Fruit fly (Drosophila melanogaster): ENCODE measurements around the gene heix.
A peak's percentile ranks its signal among the peaks of the same experiment; 100 is the strongest.

The heix gene

DNA sequence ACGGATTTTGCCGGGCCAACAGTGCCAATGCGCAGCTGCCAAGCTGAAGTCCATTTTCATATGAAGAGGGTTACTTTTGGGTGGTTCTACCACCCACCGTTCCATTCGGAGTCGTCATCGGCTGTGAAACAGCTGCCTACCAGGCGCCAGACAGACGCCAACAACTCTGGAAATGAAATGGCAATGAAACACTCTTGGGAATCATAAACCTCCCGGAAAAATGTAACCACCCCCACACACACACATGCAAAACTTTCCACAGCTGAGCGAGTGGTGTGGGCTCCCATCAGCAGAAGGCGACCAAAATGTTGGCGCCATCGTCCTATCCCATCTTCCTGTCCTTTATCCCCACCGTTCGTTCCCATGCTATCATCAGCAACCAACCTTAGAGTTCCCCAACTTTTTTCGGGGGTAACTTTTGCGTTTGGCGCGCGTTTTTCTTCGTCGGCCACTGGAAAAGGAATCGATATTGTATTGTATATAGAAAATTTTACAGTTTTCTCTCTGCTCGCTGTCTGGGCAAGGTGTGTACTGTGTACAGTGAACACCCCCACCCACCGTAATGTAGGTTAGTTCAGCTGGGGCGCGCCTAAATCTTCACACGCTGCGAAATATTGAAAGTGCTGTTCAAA is 24.4 kb downstream of the heix start:
- TF ChIP-seq Crg-1 (GFP tag; optimal IDR thresholded peaks at IDR 0.05): no peak
- TF ChIP-seq CG11617 (GFP tag; optimal IDR thresholded peaks at IDR 0.05): no peak
- TF ChIP-seq pad (GFP tag; optimal IDR thresholded peaks at IDR 0.05): no peak
- TF ChIP-seq CG7101 (tag; optimal IDR thresholded peaks at IDR 0.05): no peak
- TF ChIP-seq cic (GFP tag; optimal IDR thresholded peaks at IDR 0.05): no peak
- TF ChIP-seq Hr96 (GFP tag; optimal IDR thresholded peaks at IDR 0.05): no peak

DNA sequence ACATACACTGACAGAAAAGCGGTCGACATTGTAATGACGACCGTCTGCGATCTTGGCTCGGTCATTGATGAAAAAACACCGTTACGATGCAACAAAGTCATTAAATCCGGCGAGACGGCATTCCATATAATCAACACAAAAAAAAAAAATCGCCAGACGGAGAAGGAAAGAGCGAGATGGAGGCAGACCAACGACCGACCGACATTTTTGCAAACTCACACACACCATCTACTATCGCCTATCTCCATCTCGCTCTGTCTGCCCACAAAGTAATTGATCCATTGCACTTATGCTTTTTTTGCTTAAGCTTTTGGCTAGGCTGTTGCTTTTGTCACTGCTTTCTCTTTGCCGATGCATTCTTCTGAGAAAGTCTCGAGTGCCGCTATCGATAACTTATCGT is 25.6 kb downstream of the heix start:
- TF ChIP-seq cic (GFP tag; optimal IDR thresholded peaks at IDR 0.05) (peak; percentile 5), pad (GFP tag; optimal IDR thresholded peaks at IDR 0.05) (peak; percentile 14), tj (GFP tag; optimal IDR thresholded peaks at IDR 0.05) (peak; percentile 70), toe (GFP tag; optimal IDR thresholded peaks at IDR 0.05) (no peak), ovo (GFP tag; optimal IDR thresholded peaks at IDR 0.05) (peak; percentile 24), Hr96 (GFP tag; optimal IDR thresholded peaks at IDR 0.05) (no peak)

DNA sequence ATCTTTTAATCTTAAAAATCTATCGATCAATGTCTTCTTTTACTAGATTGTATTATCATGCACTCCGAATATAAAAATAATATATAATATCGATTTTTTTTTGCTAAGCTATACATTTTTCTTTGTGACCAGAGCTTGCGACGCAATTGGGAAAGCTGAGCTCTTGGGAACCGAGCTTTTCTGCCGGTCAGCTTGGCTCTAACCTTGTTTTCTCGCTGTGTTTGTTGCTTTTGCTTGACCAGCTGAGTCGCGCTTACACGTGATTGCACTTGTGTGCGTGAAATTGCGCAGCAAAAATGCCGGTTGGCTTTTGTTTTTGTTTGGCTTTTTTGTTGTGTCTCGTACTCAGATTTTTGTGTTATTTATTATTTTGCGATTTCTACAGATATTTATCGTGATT is 26.2 kb downstream of the heix start:
- TF ChIP-seq ovo (GFP tag; optimal IDR thresholded peaks at IDR 0.05) (no peak), tj (GFP tag; optimal IDR thresholded peaks at IDR 0.05) (peak; percentile 92), CG7045 (GFP tag; optimal IDR thresholded peaks at IDR 0.05) (no peak), cic (GFP tag; optimal IDR thresholded peaks at IDR 0.05) (peak; percentile 31), Clk (GFP tag; optimal IDR thresholded peaks at IDR 0.05) (no peak), CG14711 (tag; optimal IDR thresholded peaks at IDR 0.05) (no peak), Mnt (GFP tag; optimal IDR thresholded peaks at IDR 0.05) (peak; percentile 6), CG11617 (GFP tag; optimal IDR thresholded peaks at IDR 0.05) (no peak), CG1620 (GFP tag; optimal IDR thresholded peaks at IDR 0.05) (no peak), pad (GFP tag; optimal IDR thresholded peaks at IDR 0.05) (no peak), kay (GFP tag; ENCODE audit: borderline replicate concordance) (peak; percentile 53), CG33017 (tag; optimal IDR thresholded peaks at IDR 0.05) (peak; percentile 1), CG5204 (GFP tag; optimal IDR thresholded peaks at IDR 0.05) (no peak), cnc (optimal IDR thresholded peaks at IDR 0.05) (no peak), CG12768 (GFP tag; optimal IDR thresholded peaks at IDR 0.05) (no peak)

DNA sequence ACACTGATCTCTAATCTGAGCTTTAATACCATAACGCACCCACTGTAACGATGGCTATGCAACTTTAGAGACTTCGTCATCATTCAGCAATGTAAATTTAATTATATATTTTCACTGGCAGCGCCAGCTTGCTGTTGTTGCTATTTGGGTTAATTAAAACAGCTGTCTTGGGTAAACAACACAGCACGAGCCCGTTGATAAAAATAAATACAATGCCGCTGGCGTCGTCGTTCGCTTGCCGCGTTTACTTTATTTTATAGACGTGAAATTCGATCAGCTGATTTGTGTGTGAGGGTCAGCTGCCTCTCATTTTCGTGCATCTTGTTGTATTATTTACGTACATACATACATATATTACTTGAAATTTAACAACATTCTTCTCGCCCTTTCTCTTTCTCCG is 26.9 kb downstream of the heix start:
- TF ChIP-seq CG14711 (tag; optimal IDR thresholded peaks at IDR 0.05): peak; percentile 28
- TF ChIP-seq CG5204 (GFP tag; optimal IDR thresholded peaks at IDR 0.05): no peak
- TF ChIP-seq Hr96 (GFP tag; optimal IDR thresholded peaks at IDR 0.05): no peak
- TF ChIP-seq CG33017 (tag; optimal IDR thresholded peaks at IDR 0.05): no peak
- no peak for TF ChIP-seq Clk (GFP tag; optimal IDR thresholded peaks at IDR 0.05)
- peak; percentile 60 for TF ChIP-seq CG7101 (tag; optimal IDR thresholded peaks at IDR 0.05)
- TF ChIP-seq bab1 (GFP tag; optimal IDR thresholded peaks at IDR 0.05): no peak
- TF ChIP-seq Mnt (GFP tag; optimal IDR thresholded peaks at IDR 0.05): peak; percentile 33
- TF ChIP-seq CG11617 (GFP tag; optimal IDR thresholded peaks at IDR 0.05): no peak
- TF ChIP-seq cnc (optimal IDR thresholded peaks at IDR 0.05): no peak
- TF ChIP-seq kay (GFP tag; ENCODE audit: borderline replicate concordance): peak; percentile 86
- peak; percentile 31 for TF ChIP-seq toe (GFP tag; optimal IDR thresholded peaks at IDR 0.05)
- TF ChIP-seq CG12768 (GFP tag; optimal IDR thresholded peaks at IDR 0.05): peak; percentile 17
- TF ChIP-seq ovo (GFP tag; optimal IDR thresholded peaks at IDR 0.05): peak; percentile 56
- peak; percentile 82 for TF ChIP-seq cic (GFP tag; optimal IDR thresholded peaks at IDR 0.05)
- TF ChIP-seq pad (GFP tag; optimal IDR thresholded peaks at IDR 0.05): peak; percentile 8
- TF ChIP-seq tj (GFP tag; optimal IDR thresholded peaks at IDR 0.05): no peak
- TF ChIP-seq Crg-1 (GFP tag; optimal IDR thresholded peaks at IDR 0.05): no peak
- peak; percentile 11 for TF ChIP-seq CG1620 (GFP tag; optimal IDR thresholded peaks at IDR 0.05)
- no peak for TF ChIP-seq CG7045 (GFP tag; optimal IDR thresholded peaks at IDR 0.05)

DNA sequence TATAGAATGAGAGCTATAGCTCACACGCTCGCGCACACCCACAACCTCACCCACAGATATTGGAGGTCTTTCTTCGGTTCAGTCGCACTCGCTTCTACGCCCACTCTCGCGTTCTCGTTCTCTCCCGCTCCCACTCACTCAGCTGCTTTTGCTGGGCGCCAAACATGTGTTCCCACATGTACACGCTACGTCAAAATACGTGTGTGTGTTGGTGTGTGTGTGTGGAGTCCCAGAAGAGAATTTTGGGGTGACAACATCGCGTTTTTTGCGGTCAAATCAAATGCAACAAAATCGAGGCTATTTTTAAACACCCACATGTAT is 28.2 kb downstream of the heix start:
- no peak for TF ChIP-seq CG5204 (GFP tag; optimal IDR thresholded peaks at IDR 0.05)
- no peak for TF ChIP-seq tj (GFP tag; optimal IDR thresholded peaks at IDR 0.05)
- peak; percentile 73 for TF ChIP-seq pad (GFP tag; optimal IDR thresholded peaks at IDR 0.05)
- no peak for TF ChIP-seq CG7045 (GFP tag; optimal IDR thresholded peaks at IDR 0.05)
- TF ChIP-seq cic (GFP tag; optimal IDR thresholded peaks at IDR 0.05): peak; percentile 95
- TF ChIP-seq Mnt (GFP tag; optimal IDR thresholded peaks at IDR 0.05): peak; percentile 85
- TF ChIP-seq CG12768 (GFP tag; optimal IDR thresholded peaks at IDR 0.05): no peak
- TF ChIP-seq kay (GFP tag; ENCODE audit: borderline replicate concordance): peak; percentile 62

DNA sequence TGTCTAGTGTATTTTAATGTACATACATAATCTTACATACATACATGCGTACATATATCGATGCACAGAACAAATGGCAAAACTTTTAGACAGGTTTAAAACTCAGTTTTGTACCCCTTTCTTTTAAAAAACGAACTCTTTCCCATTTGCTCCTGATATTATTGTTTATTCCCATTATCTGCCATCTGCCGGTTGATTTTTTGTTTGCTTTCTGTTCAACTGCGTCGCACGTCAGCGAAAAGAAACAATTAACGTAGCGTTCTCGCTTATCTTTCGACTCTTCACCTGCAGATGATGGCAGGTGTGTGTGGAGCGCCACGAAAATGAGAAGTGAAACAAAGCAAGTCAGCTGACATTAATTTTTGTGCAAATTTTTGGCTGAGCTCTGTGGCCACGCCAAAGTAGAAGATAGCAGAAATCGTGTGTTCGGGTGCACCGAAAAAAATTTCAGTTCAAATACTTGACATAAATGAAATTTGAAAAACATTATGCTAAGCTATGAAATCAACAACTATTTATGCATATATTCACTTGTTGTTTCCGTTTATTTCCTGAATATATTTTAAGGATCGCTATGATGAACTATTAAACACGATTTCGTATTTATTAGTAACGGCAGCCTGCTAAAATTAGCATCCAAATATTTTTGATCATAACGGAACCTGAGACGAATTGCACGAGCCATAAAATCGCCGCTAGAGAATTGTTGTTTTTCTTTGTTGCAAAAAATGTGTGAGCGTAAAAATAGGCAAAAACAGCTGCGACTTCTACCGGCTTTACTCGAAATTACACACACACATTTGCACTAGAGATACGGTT is 28.8 kb downstream of the heix start:
- no peak for TF ChIP-seq Crg-1 (GFP tag; optimal IDR thresholded peaks at IDR 0.05)
- no peak for TF ChIP-seq pad (GFP tag; optimal IDR thresholded peaks at IDR 0.05)
- TF ChIP-seq tj (GFP tag; optimal IDR thresholded peaks at IDR 0.05): peak; percentile 34
- TF ChIP-seq bab1 (GFP tag; optimal IDR thresholded peaks at IDR 0.05): peak; percentile 22
- TF ChIP-seq CG11617 (GFP tag; optimal IDR thresholded peaks at IDR 0.05): peak; percentile 31
- TF ChIP-seq Mnt (GFP tag; optimal IDR thresholded peaks at IDR 0.05): no peak
- peak; percentile 46 for TF ChIP-seq toe (GFP tag; optimal IDR thresholded peaks at IDR 0.05)
- peak; percentile 50 for TF ChIP-seq CG7101 (tag; optimal IDR thresholded peaks at IDR 0.05)
- peak; percentile 85 for TF ChIP-seq kay (GFP tag; ENCODE audit: borderline replicate concordance)
- peak; percentile 4 for TF ChIP-seq CG12768 (GFP tag; optimal IDR thresholded peaks at IDR 0.05)
- TF ChIP-seq CG14711 (tag; optimal IDR thresholded peaks at IDR 0.05): peak; percentile 45
- peak; percentile 67 for TF ChIP-seq ovo (GFP tag; optimal IDR thresholded peaks at IDR 0.05)
- TF ChIP-seq Clk (GFP tag; optimal IDR thresholded peaks at IDR 0.05): no peak
- no peak for TF ChIP-seq CG33017 (tag; optimal IDR thresholded peaks at IDR 0.05)
- TF ChIP-seq CG5204 (GFP tag; optimal IDR thresholded peaks at IDR 0.05): no peak
- peak; percentile 15 for TF ChIP-seq CG1620 (GFP tag; optimal IDR thresholded peaks at IDR 0.05)
- TF ChIP-seq CG7045 (GFP tag; optimal IDR thresholded peaks at IDR 0.05): peak; percentile 17
- TF ChIP-seq cnc (optimal IDR thresholded peaks at IDR 0.05): no peak
- TF ChIP-seq Hr96 (GFP tag; optimal IDR thresholded peaks at IDR 0.05): no peak
- TF ChIP-seq cic (GFP tag; optimal IDR thresholded peaks at IDR 0.05): no peak
